Worm (Caenorhabditis elegans) whole organism, L4 larva: Measurements from ENCODE around the gene adbp-1.

ENCODE experiments used
- F10B5.3 ChIP-seq: sonication (generic microtip); optimal IDR thresholded peaks from 2 replicates; lab custom pipeline; 2016; ENCODE audit warnings: mild to moderate bottlenecking, missing genetic modification characterization, missing compliant biosample characterization
- Y48G9A.11 ChIP-seq: fragments of 200-800 bp; sonication (Bioruptor generic); IDR thresholded peaks from 2 replicates; pipeline ENCODE4 v1.3.6; 2022; ENCODE audit warnings: missing genetic modification reagents, missing genetic modification characterization, missing compliant biosample characterization
- ZK337.2 ChIP-seq: fragments of 200-800 bp; sonication (Bioruptor generic); IDR thresholded peaks from 2 replicates; pipeline ENCODE4 v1.3.6; 2022; ENCODE audit warnings: missing genetic modification reagents, missing genetic modification characterization, missing compliant biosample characterization
- aha-1 ChIP-seq: fragments of 150-350 bp; peaks from one replicate; lab custom pipeline; 2014; ENCODE audit warnings: missing biosample characterization, missing genetic modification characterization
- arid-1 ChIP-seq: fragments of 200-800 bp; sonication (Bioruptor generic); conservative IDR thresholded peaks from 2 replicates; pipeline ENCODE4 v1.3.6; 2022; ENCODE audit warnings: missing genetic modification reagents, missing genetic modification characterization, missing compliant biosample characterization
- attf-4 ChIP-seq: sonication (generic microtip); optimal IDR thresholded peaks from 3 replicates; lab custom pipeline; 2017; ENCODE audit warnings: missing biosample characterization, missing genetic modification characterization
- ceh-28 ChIP-seq: fragments of 150-350 bp; optimal IDR thresholded peaks from 2 replicates; lab custom pipeline; 2014; ENCODE audit warnings: missing biosample characterization, missing genetic modification reagents, missing genetic modification characterization
- ceh-44 ChIP-seq: fragments of 200-800 bp; sonication (Bioruptor generic); IDR thresholded peaks from 2 replicates; pipeline ENCODE4 v1.3.6; 2022; ENCODE audit warnings: missing genetic modification reagents, missing genetic modification characterization, missing compliant biosample characterization
- ceh-62 ChIP-seq: sonication (generic microtip); optimal IDR thresholded peaks from 2 replicates; lab custom pipeline; 2017; ENCODE audit warnings: missing biosample characterization, missing genetic modification characterization
- daf-12 ChIP-seq: fragments of 150-350 bp; optimal IDR thresholded peaks from 2 replicates; lab custom pipeline; 2014; ENCODE audit warnings: missing biosample characterization, missing genetic modification reagents, missing genetic modification characterization
- daf-19 ChIP-seq: fragments of 200-800 bp; sonication (Bioruptor generic); conservative IDR thresholded peaks from 2 replicates; pipeline ENCODE4 v1.3.6; 2022; ENCODE audit warnings: missing genetic modification characterization, missing compliant biosample characterization
- daf-8 ChIP-seq: fragments of 200-800 bp; sonication (Bioruptor generic); IDR thresholded peaks from 2 replicates; pipeline ENCODE4 v1.3.6; 2022; ENCODE audit warnings: missing genetic modification characterization, missing compliant biosample characterization
- dmd-6 ChIP-seq: fragments of 200-800 bp; sonication (Bioruptor generic); IDR thresholded peaks from 2 replicates; pipeline ENCODE4 v1.3.6; 2022; ENCODE audit warnings: missing genetic modification reagents, missing genetic modification characterization, missing compliant biosample characterization
- dmd-8 ChIP-seq: fragments of 200-800 bp; sonication (Bioruptor generic); IDR thresholded peaks from 2 replicates; pipeline ENCODE4 v1.3.6; 2022; ENCODE audit warnings: missing genetic modification characterization, missing compliant biosample characterization
- dpl-1 ChIP-seq: fragments of 150-350 bp; optimal IDR thresholded peaks from 2 replicates; lab custom pipeline; 2014; ENCODE audit warnings: missing biosample characterization, missing genetic modification reagents, missing genetic modification characterization
- duxl-1 ChIP-seq: sonication (generic microtip); optimal IDR thresholded peaks from 2 replicates; lab custom pipeline; 2016; ENCODE audit warnings: mild to moderate bottlenecking, missing genetic modification characterization, moderate library complexity, missing compliant biosample characterization; ENCODE audit not compliant: poor library complexity
- dve-1 ChIP-seq: sonication (generic microtip); optimal IDR thresholded peaks from 2 replicates; lab custom pipeline; 2017; ENCODE audit warnings: antibody characterized with exemption, mild to moderate bottlenecking, missing genetic modification characterization, missing compliant biosample characterization; ENCODE audit not compliant: insufficient read depth
- egl-27 ChIP-seq: sonication (generic microtip); optimal IDR thresholded peaks from 3 replicates; lab custom pipeline; 2017; ENCODE audit warnings: missing biosample characterization, missing genetic modification reagents, missing genetic modification characterization
- gei-8 ChIP-seq: fragments of 200-800 bp; sonication (Bioruptor generic); optimal IDR thresholded peaks from 2 replicates; lab custom pipeline; 2018; ENCODE audit warnings: mild to moderate bottlenecking, missing genetic modification characterization, missing compliant biosample characterization
- hmg-1.1 ChIP-seq: fragments of 200-800 bp; sonication (Bioruptor generic); IDR thresholded peaks from 2 replicates; pipeline ENCODE4 v1.3.6; 2022; ENCODE audit warnings: missing genetic modification reagents, missing genetic modification characterization, missing compliant biosample characterization
- lin-13 ChIP-seq: fragments of 150-350 bp; optimal IDR thresholded peaks from 2 replicates; lab custom pipeline; 2014; ENCODE audit warnings: missing biosample characterization, missing genetic modification reagents, missing genetic modification characterization
- lin-29 ChIP-seq: fragments of 200-800 bp; sonication (Bioruptor generic); IDR thresholded peaks from 2 replicates; pipeline ENCODE4 v1.3.6; 2022; ENCODE audit warnings: missing genetic modification reagents, missing genetic modification characterization, missing compliant biosample characterization
- lin-38 ChIP-seq: fragments of 200-800 bp; sonication (Bioruptor generic); IDR thresholded peaks from 2 replicates; pipeline ENCODE4 v1.3.6; 2022; ENCODE audit warnings: missing genetic modification reagents, missing genetic modification characterization, missing compliant biosample characterization
- lir-3 ChIP-seq: sonication (generic microtip); optimal IDR thresholded peaks from 2 replicates; lab custom pipeline; 2016; ENCODE audit warnings: mild to moderate bottlenecking, missing genetic modification characterization, missing compliant biosample characterization
- lsy-2 ChIP-seq, 2 experiments: fragments of 150-350 bp in 1 of 2; sonication (generic microtip) in 1 of 2; optimal IDR thresholded peaks; 2 replicates each; lab custom pipeline; 2014 to 2017; ENCODE audit warnings: missing biosample characterization in 2 of 2, missing genetic modification characterization in 2 of 2
- mep-1 ChIP-seq: fragments of 150-350 bp; sonication (generic microtip); optimal IDR thresholded peaks from 3 replicates; lab custom pipeline; 2014; ENCODE audit warnings: missing biosample characterization, missing genetic modification characterization
- mes-2 ChIP-seq: sonication (generic microtip); optimal IDR thresholded peaks from 2 replicates; lab custom pipeline; 2016; ENCODE audit warnings: missing genotype, mild to moderate bottlenecking, missing genetic modification characterization, missing compliant biosample characterization; ENCODE audit not compliant: poor library complexity, severe bottlenecking
- mxl-3 ChIP-seq: fragments of 200-800 bp; sonication (Bioruptor generic); optimal IDR thresholded peaks from 2 replicates; lab custom pipeline; 2018; ENCODE audit warnings: mild to moderate bottlenecking, missing genetic modification characterization, missing compliant biosample characterization
- nhr-10 ChIP-seq: fragments of 150-350 bp; optimal IDR thresholded peaks from 2 replicates; lab custom pipeline; 2014; ENCODE audit warnings: missing biosample characterization, missing genetic modification characterization
- nhr-102 ChIP-seq: sonication (generic microtip); optimal IDR thresholded peaks from 2 replicates; lab custom pipeline; 2016; ENCODE audit warnings: mild to moderate bottlenecking, missing genetic modification characterization, moderate library complexity, missing compliant biosample characterization
- nhr-11 ChIP-seq: fragments of 150-350 bp; optimal IDR thresholded peaks from 2 replicates; lab custom pipeline; 2014; ENCODE audit warnings: missing biosample characterization, missing genetic modification characterization
- nhr-111 ChIP-seq: fragments of 200-800 bp; sonication (Bioruptor generic); optimal IDR thresholded peaks from 2 replicates; lab custom pipeline; 2018; ENCODE audit warnings: mild to moderate bottlenecking, missing genetic modification characterization, missing compliant biosample characterization
- nhr-25 ChIP-seq: sonication (generic microtip); optimal IDR thresholded peaks from 2 replicates; lab custom pipeline; 2017; ENCODE audit warnings: missing genetic modification characterization, mild to moderate bottlenecking, missing compliant biosample characterization, antibody characterized with exemption, moderate library complexity, borderline replicate concordance; ENCODE audit not compliant: insufficient read depth
- nhr-28 ChIP-seq: fragments of 150-350 bp; optimal IDR thresholded peaks from 2 replicates; lab custom pipeline; 2014; ENCODE audit warnings: missing biosample characterization, missing genetic modification characterization
- nhr-41 ChIP-seq: fragments of 200-800 bp; sonication (Bioruptor generic); IDR thresholded peaks from 2 replicates; pipeline ENCODE4 v1.3.6; 2022; ENCODE audit warnings: missing genetic modification reagents, missing genetic modification characterization, missing compliant biosample characterization
- nhr-42 ChIP-seq: fragments of 200-800 bp; sonication (Bioruptor generic); IDR thresholded peaks from 2 replicates; pipeline ENCODE4 v1.3.6; 2022; ENCODE audit warnings: missing genetic modification characterization, missing compliant biosample characterization
- nhr-6 ChIP-seq: fragments of 150-350 bp; optimal IDR thresholded peaks from 2 replicates; lab custom pipeline; 2014; ENCODE audit warnings: missing biosample characterization, missing genetic modification characterization
- rbr-2 ChIP-seq: sonication (generic microtip); optimal IDR thresholded peaks from 2 replicates; lab custom pipeline; 2016; ENCODE audit warnings: missing genotype, missing genetic modification characterization, missing compliant biosample characterization
- saeg-2 ChIP-seq: fragments of 200-800 bp; sonication (Bioruptor generic); IDR thresholded peaks from 2 replicates; pipeline ENCODE4 v1.3.6; 2022; ENCODE audit warnings: missing genetic modification reagents, missing genetic modification characterization, missing compliant biosample characterization
- sdz-12 ChIP-seq: fragments of 200-800 bp; sonication (Bioruptor generic); optimal IDR thresholded peaks from 2 replicates; lab custom pipeline; 2018; ENCODE audit warnings: mild to moderate bottlenecking, missing genetic modification characterization, missing compliant biosample characterization
- set-16 ChIP-seq: fragments of 200-800 bp; sonication (Bioruptor generic); IDR thresholded peaks from 2 replicates; pipeline ENCODE4 v1.3.6; 2022; ENCODE audit warnings: missing genetic modification reagents, missing genetic modification characterization, missing compliant biosample characterization
- spr-1 ChIP-seq: sonication (generic microtip); optimal IDR thresholded peaks from 2 replicates; lab custom pipeline; 2016; ENCODE audit warnings: mild to moderate bottlenecking, missing genetic modification characterization, missing compliant biosample characterization
- unc-62 ChIP-seq, 3 experiments: fragments of 150-350 bp in 1 of 3; sonication (generic microtip); optimal IDR thresholded peaks in 2 of 3; peaks in 1 of 3; 1 replicate in 1 of 3; 2 replicates in 2 of 3; lab custom pipeline; 2014 to 2017; ENCODE audit warnings: missing biosample characterization in 3 of 3, missing genetic modification characterization in 3 of 3, missing genetic modification reagents in 3 of 3, missing genotype in 1 of 3
- vab-7 ChIP-seq: fragments of 200-800 bp; sonication (Bioruptor generic); IDR thresholded peaks from 2 replicates; pipeline ENCODE4 v1.3.6; 2022; ENCODE audit warnings: missing genetic modification reagents, missing genetic modification characterization, missing compliant biosample characterization
- ztf-11 ChIP-seq: fragments of 150-350 bp; optimal IDR thresholded peaks from 2 replicates; lab custom pipeline; 2014; ENCODE audit warnings: missing biosample characterization, missing genetic modification characterization

Gene adbp-1

DNA sequence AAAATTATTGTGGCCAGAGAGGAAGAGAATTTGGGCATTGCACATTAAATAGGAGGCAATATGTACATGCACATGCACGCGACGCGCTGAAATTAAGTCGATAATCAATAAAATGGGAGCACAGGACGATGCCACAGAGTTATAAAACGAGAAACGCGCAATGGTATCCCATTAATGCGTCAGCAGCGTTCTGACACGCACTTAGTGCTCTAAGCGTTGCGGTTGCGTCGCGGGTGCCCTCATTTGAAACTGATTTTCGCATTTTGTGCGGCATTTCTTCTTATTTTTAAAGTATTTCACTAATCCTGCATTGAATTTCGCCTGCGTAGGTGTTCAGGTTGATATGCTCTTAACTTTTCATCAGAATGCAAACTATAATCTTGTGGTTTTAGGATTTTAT is 9.1 kb downstream of the adbp-1 start, which contains the start of gene rsp-1 (continued):
- TF ChIP-seq nhr-111 (GFP tag; lab: Kevin White, UChicago) (no peak), egl-27 (tag; lab: Kevin White, UChicago) (no peak), rbr-2 (tag; lab: Kevin White, UChicago) (peak; percentile 94), nhr-10 (tag; lab: Kevin White, UChicago) (no peak), lin-13 (GFP tag; lab: Kevin White, UChicago) (peak; percentile 93), ceh-44 (GFP tag; lab: Robert Waterston, UW) (peak; percentile 62; the same call in 1 of the 2 replicates), duxl-1 (tag; lab: Kevin White, UChicago) (peak; percentile 85), ZK337.2 (GFP tag; lab: Robert Waterston, UW) (no peak), daf-19 (peak; percentile 81), Y48G9A.11 (no peak), F10B5.3 (tag; lab: Kevin White, UChicago) (peak; percentile 41), dpl-1 (peak; percentile 86), ceh-28 (peak; percentile 48)

DNA sequence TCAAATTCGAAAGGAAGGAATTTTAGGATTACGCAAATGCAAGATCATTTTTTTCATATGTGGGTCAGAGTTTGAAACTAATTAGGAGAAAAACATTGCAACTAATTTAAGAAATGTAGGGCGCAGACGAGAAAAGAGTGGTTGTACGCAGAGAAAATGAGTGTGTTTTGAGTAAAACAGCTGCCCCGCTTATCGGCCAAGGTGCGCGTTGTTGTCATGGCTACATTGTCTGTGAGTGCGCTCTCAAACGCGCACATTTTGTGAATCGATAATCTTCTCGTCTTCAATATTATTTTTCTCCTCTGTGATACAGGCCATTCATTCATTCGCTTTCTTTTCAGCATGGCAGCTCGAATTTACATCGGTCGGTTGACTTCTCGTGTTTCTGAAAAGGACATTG is 9.7 kb downstream of the adbp-1 start:
- TF ChIP-seq dmd-6 (GFP tag; lab: Robert Waterston, UW) = peak; percentile 13; the same call in 1 of the 2 replicates
- no peak for TF ChIP-seq lin-29 (GFP tag; lab: Robert Waterston, UW)
- no peak for TF ChIP-seq attf-4 (tag; lab: Kevin White, UChicago)
- no peak for TF ChIP-seq saeg-2 (GFP tag; lab: Robert Waterston, UW)
- TF ChIP-seq mes-2 (tag; lab: Kevin White, UChicago) = no peak
- no peak for TF ChIP-seq mxl-3
- TF ChIP-seq dve-1 (tag; lab: Kevin White, UChicago) = no peak
- no peak for TF ChIP-seq lir-3 (tag; lab: Kevin White, UChicago)
- TF ChIP-seq unc-62 (GFP tag; optimal IDR thresholded peaks at IDR 0.05 in 1 of 2; lab: Kevin White, UChicago) = no peak
- no peak for TF ChIP-seq unc-62 (tag; optimal IDR thresholded peaks at IDR 0.05; lab: Kevin White, UChicago)
- no peak for TF ChIP-seq nhr-25 (tag; lab: Kevin White, UChicago)
- no peak for TF ChIP-seq daf-8
- TF ChIP-seq hmg-1.1 (GFP tag; lab: Robert Waterston, UW) = 0 out of 2 replicates have a peak, but pooled peaks have one; percentile 10
- no peak for TF ChIP-seq lsy-2 (tag; optimal IDR thresholded peaks at IDR 0.05; lab: Kevin White, UChicago)
- no peak for TF ChIP-seq sdz-12 (GFP tag; lab: Kevin White, UChicago)

DNA sequence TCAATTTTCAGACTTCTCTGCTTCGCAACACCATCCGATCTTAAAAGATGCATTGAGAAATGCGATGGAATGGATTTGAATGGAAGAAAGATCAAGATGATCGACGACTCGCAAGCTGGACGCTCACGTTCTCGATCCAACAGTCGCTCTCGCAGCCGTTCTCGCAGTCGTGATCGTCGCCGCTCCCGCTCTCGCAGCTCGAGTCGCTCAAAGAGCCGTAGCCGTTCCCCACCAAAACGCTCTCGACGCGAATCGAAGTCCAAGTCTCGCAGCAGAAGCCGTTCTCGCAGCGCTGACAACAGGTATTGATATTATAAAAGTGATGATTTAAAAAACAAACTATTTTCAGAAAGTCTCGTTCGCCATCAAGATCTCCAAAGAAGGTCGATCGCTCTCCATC is 11.2 kb downstream of the adbp-1 start:
- TF ChIP-seq aha-1 (tag; lab: Kevin White, UChicago) = peak; percentile 13
- TF ChIP-seq nhr-10 (tag; lab: Kevin White, UChicago) = no peak
- peak; percentile 89 for TF ChIP-seq set-16 (GFP tag; lab: Robert Waterston, UW)

DNA sequence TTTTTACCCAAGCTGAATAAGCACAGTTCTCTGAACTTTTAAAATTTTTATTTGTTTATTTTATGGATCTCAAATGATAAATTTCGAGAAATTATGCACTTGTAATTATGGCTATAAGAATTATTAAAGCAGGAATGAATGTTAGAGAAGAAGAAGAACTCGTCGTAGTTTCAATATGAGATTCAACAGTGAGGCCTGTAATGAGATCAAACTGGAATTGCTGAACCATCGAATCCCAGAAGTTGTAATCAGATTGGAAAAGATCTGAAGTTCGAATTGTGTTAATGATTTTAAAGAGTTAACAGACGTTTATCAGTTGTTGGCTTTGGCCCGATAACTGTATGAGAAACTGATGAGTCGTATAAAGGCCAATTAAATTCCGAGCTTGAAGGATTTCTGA is 11.8 kb downstream of the adbp-1 start:
- no peak for TF ChIP-seq ZK337.2 (GFP tag; lab: Robert Waterston, UW)
- no peak for TF ChIP-seq dmd-8
- TF ChIP-seq set-16 (GFP tag; lab: Robert Waterston, UW) = no peak
- no peak for TF ChIP-seq arid-1 (GFP tag; lab: Robert Waterston, UW)
- no peak for TF ChIP-seq spr-1 (tag; lab: Kevin White, UChicago)
- TF ChIP-seq nhr-10 (tag; lab: Kevin White, UChicago) = no peak
- no peak for TF ChIP-seq vab-7 (GFP tag; lab: Robert Waterston, UW)
- TF ChIP-seq ztf-11 = no peak
- TF ChIP-seq gei-8 (GFP tag; lab: Kevin White, UChicago) = no peak
- no peak for TF ChIP-seq daf-12
- no peak for TF ChIP-seq nhr-11 (tag; lab: Kevin White, UChicago)
- TF ChIP-seq saeg-2 (GFP tag; lab: Robert Waterston, UW) = no peak
- TF ChIP-seq nhr-25 (tag; lab: Kevin White, UChicago) = no peak
- no peak for TF ChIP-seq nhr-28 (tag; lab: Kevin White, UChicago)
- no peak for TF ChIP-seq nhr-41 (GFP tag; lab: Robert Waterston, UW)
- no peak for TF ChIP-seq nhr-102 (tag; lab: Kevin White, UChicago)
- no peak for TF ChIP-seq nhr-42 (GFP tag; lab: Robert Waterston, UW)
- TF ChIP-seq nhr-6 (tag; lab: Kevin White, UChicago) = no peak
- TF ChIP-seq lin-13 (GFP tag; lab: Kevin White, UChicago) = no peak
- no peak for TF ChIP-seq ceh-62 (tag; lab: Kevin White, UChicago)
- TF ChIP-seq mep-1 (tag; lab: Kevin White, UChicago) = peak; percentile 5
- peak; percentile 25 for TF ChIP-seq mes-2 (tag; lab: Kevin White, UChicago)
- TF ChIP-seq lin-38 = peak; percentile 30
